Worm (Caenorhabditis elegans) whole organism, L2 larva: Measurements from ENCODE around the gene epg-9.

Source experiments
- mdl-1 ChIP-seq, 2 experiments: fragments of 150-350 bp in 1 of 2; sonication (generic microtip) in 1 of 2; optimal IDR thresholded peaks; 2 replicates each; lab custom pipeline; 2017; ENCODE audit warnings: missing biosample characterization in 2 of 2, missing genetic modification characterization in 2 of 2
- skn-1 ChIP-seq: sonication (generic microtip); optimal IDR thresholded peaks from 2 replicates; lab custom pipeline; 2017; ENCODE audit warnings: missing biosample characterization, missing genetic modification characterization
- ztf-4 ChIP-seq: fragments of 150-350 bp; optimal IDR thresholded peaks from 2 replicates; lab custom pipeline; 2014; ENCODE audit warnings: missing biosample characterization, missing genetic modification characterization

- TF ChIP-seq skn-1, result no peak
- TF ChIP-seq mdl-1 (tag; optimal IDR thresholded peaks at IDR 0.05; lab: Kevin White, UChicago), result no peak
- TF ChIP-seq ztf-4 (tag; lab: Kevin White, UChicago), result no peak
Observed at ce11 chrIV:2597417-2597816, 3.5 kb upstream of the epg-9 start, which contains the start of gene Y69A2AR.47.
